Fruit fly (Drosophila melanogaster) whole organism, prepupa: Measurements from ENCODE around the gene CG42305.

Source experiments
- Blimp-1 ChIP-seq: fragments of 200-800 bp; sonication (Bioruptor generic); optimal IDR thresholded peaks from 3 replicates; lab custom pipeline; 2017; ENCODE audit warnings: missing biosample characterization, missing genetic modification characterization, mild to moderate bottlenecking, moderate library complexity, missing genetic modification reagents
- CG10631 ChIP-seq: fragments of 200-800 bp; sonication (Bioruptor generic); optimal IDR thresholded peaks from 2 replicates; lab custom pipeline; 2016; ENCODE audit warnings: missing biosample characterization, missing genetic modification characterization
- CG10669 ChIP-seq: fragments of 200-800 bp; sonication (Bioruptor generic); optimal IDR thresholded peaks from 3 replicates; lab custom pipeline; 2018; ENCODE audit warnings: missing biosample characterization, mild to moderate bottlenecking, missing genetic modification characterization, moderate library complexity
- CG11762 ChIP-seq: fragments of 200-800 bp; sonication (Bioruptor generic); optimal IDR thresholded peaks from 3 replicates; lab custom pipeline; 2016; ENCODE audit warnings: missing biosample characterization, missing genetic modification characterization; ENCODE audit not compliant: insufficient read depth
- CG15336 ChIP-seq: fragments of 200-800 bp; sonication (Bioruptor generic); IDR thresholded peaks from 2 replicates; pipeline ENCODE4 v1.3.6; 2022; ENCODE audit warnings: missing biosample characterization, missing genetic modification characterization
- CG1621 ChIP-seq: fragments of 200-800 bp; sonication (Bioruptor generic); optimal IDR thresholded peaks from 3 replicates; lab custom pipeline; 2018; ENCODE audit warnings: missing biosample characterization, mild to moderate bottlenecking, missing genetic modification characterization
- CG16779 ChIP-seq: fragments of 200-800 bp; sonication (Bioruptor generic); optimal IDR thresholded peaks from 3 replicates; lab custom pipeline; 2017; ENCODE audit warnings: missing biosample characterization, mild to moderate bottlenecking, missing genetic modification characterization
- CG3032 ChIP-seq: fragments of 200-800 bp; optimal IDR thresholded peaks from 2 replicates; lab custom pipeline; 2019; ENCODE audit warnings: missing biosample characterization, mild to moderate bottlenecking, missing genetic modification characterization, moderate library complexity
- CG31627 ChIP-seq: fragments of 200-800 bp; sonication (Bioruptor generic); optimal IDR thresholded peaks from 3 replicates; lab custom pipeline; 2016; ENCODE audit warnings: missing biosample characterization, missing genetic modification characterization
- CG32006 ChIP-seq: fragments of 200-800 bp; sonication (Bioruptor generic); optimal IDR thresholded peaks from 3 replicates; lab custom pipeline; 2017; ENCODE audit warnings: missing biosample characterization, mild to moderate bottlenecking, missing genetic modification characterization
- CG34406 ChIP-seq: fragments of 200-800 bp; sonication (Bioruptor generic); optimal IDR thresholded peaks from 3 replicates; lab custom pipeline; 2016; ENCODE audit warnings: missing biosample characterization, missing genetic modification characterization
- CG3919 ChIP-seq: fragments of 200-800 bp; sonication (Bioruptor generic); optimal IDR thresholded peaks from 3 replicates; lab custom pipeline; 2016; ENCODE audit warnings: missing biosample characterization, missing genetic modification characterization
- CG4318 ChIP-seq: fragments of 200-800 bp; sonication (Bioruptor generic); optimal IDR thresholded peaks from 3 replicates; lab custom pipeline; 2017; ENCODE audit warnings: missing biosample characterization, mild to moderate bottlenecking, missing genetic modification characterization
- CG6163 ChIP-seq: fragments of 200-800 bp; sonication (Bioruptor generic); IDR thresholded peaks from 3 replicates; pipeline ENCODE4 v1.3.6; 2022; ENCODE audit warnings: missing biosample characterization, missing genetic modification characterization
- CG6808 ChIP-seq: fragments of 200-800 bp; sonication (Bioruptor generic); optimal IDR thresholded peaks from 3 replicates; lab custom pipeline; 2017; ENCODE audit warnings: missing biosample characterization, missing genetic modification characterization, mild to moderate bottlenecking, moderate library complexity, missing genetic modification reagents
- CG6854 ChIP-seq: fragments of 200-800 bp; sonication (Bioruptor generic); optimal IDR thresholded peaks from 2 replicates; lab custom pipeline; 2017; ENCODE audit warnings: missing biosample characterization, mild to moderate bottlenecking, missing genetic modification characterization
- CG7368 ChIP-seq: fragments of 200-800 bp; sonication (Bioruptor generic); optimal IDR thresholded peaks from 3 replicates; lab custom pipeline; 2016; ENCODE audit warnings: missing biosample characterization, missing genetic modification characterization
- CG8119 ChIP-seq: fragments of 200-800 bp; sonication (Bioruptor generic); IDR thresholded peaks from 3 replicates; pipeline ENCODE4 v1.3.6; 2022; ENCODE audit warnings: missing biosample characterization, missing genetic modification characterization
- CG8319 ChIP-seq: fragments of 200-800 bp; sonication (Bioruptor generic); optimal IDR thresholded peaks from 3 replicates; lab custom pipeline; 2016; ENCODE audit warnings: missing biosample characterization, missing genetic modification characterization
- CG8632 ChIP-seq: fragments of 200-800 bp; sonication (Bioruptor generic); optimal IDR thresholded peaks from 3 replicates; lab custom pipeline; 2016; ENCODE audit warnings: missing biosample characterization, missing genetic modification characterization
- CG9139 ChIP-seq: fragments of 200-800 bp; sonication (Bioruptor generic); optimal IDR thresholded peaks from 3 replicates; lab custom pipeline; 2017; ENCODE audit warnings: missing biosample characterization, mild to moderate bottlenecking, missing genetic modification characterization
- Eip75B ChIP-seq: fragments of 200-800 bp; sonication (Bioruptor generic); optimal IDR thresholded peaks from 3 replicates; lab custom pipeline; 2016; ENCODE audit warnings: missing biosample characterization, missing genetic modification characterization
- Eip78C ChIP-seq: fragments of 200-800 bp; sonication (Bioruptor generic); peaks from one replicate; lab custom pipeline; 2016; ENCODE audit warnings: missing biosample characterization, missing genetic modification characterization
- Ets21C ChIP-seq: fragments of 200-800 bp; sonication (Bioruptor generic); optimal IDR thresholded peaks from 3 replicates; lab custom pipeline; 2016; ENCODE audit warnings: missing biosample characterization, missing genetic modification characterization
- Hr38 ChIP-seq: sonication (Bioruptor generic); optimal IDR thresholded peaks from 2 replicates; lab custom pipeline; 2016; ENCODE audit warnings: missing biosample characterization, missing genetic modification characterization
- Hr39 ChIP-seq: fragments of 200-800 bp; sonication (Bioruptor generic); optimal IDR thresholded peaks from 2 replicates; lab custom pipeline; 2016; ENCODE audit warnings: missing biosample characterization, missing genetic modification characterization
- Hr4 ChIP-seq: fragments of 200-800 bp; sonication (Bioruptor generic); optimal IDR thresholded peaks from 3 replicates; lab custom pipeline; 2016; ENCODE audit warnings: missing biosample characterization, missing genetic modification characterization
- Lpt ChIP-seq: fragments of 200-800 bp; sonication (Bioruptor generic); optimal IDR thresholded peaks from 3 replicates; lab custom pipeline; 2016; ENCODE audit warnings: missing biosample characterization, missing genetic modification characterization
- Met ChIP-seq: fragments of 200-800 bp; sonication (Bioruptor generic); optimal IDR thresholded peaks from 3 replicates; lab custom pipeline; 2016; ENCODE audit warnings: missing biosample characterization, missing genetic modification characterization
- Smox ChIP-seq: fragments of 200-800 bp; sonication (Bioruptor generic); optimal IDR thresholded peaks from 3 replicates; lab custom pipeline; 2016; ENCODE audit warnings: missing biosample characterization, missing genetic modification characterization
- Sox102F ChIP-seq: fragments of 200-800 bp; sonication (Bioruptor generic); optimal IDR thresholded peaks from 2 replicates; lab custom pipeline; 2016; ENCODE audit warnings: missing biosample characterization, mild to moderate bottlenecking, missing genetic modification characterization
- Sox14 ChIP-seq: fragments of 200-800 bp; sonication (Bioruptor generic); optimal IDR thresholded peaks from 3 replicates; lab custom pipeline; 2016; ENCODE audit warnings: missing biosample characterization, missing genetic modification characterization
- Sox15 ChIP-seq: fragments of 200-800 bp; sonication (Bioruptor generic); optimal IDR thresholded peaks from 3 replicates; lab custom pipeline; 2016; ENCODE audit warnings: missing biosample characterization, missing genetic modification characterization
- achi ChIP-seq: fragments of 200-800 bp; sonication (Bioruptor generic); optimal IDR thresholded peaks from 3 replicates; lab custom pipeline; 2016; ENCODE audit warnings: missing biosample characterization, missing genetic modification characterization
- acj6 ChIP-seq: fragments of 200-800 bp; sonication (Bioruptor generic); optimal IDR thresholded peaks from 3 replicates; lab custom pipeline; 2016; ENCODE audit warnings: missing biosample characterization, missing genetic modification characterization
- cyc ChIP-seq: fragments of 200-800 bp; sonication (Bioruptor generic); optimal IDR thresholded peaks from 3 replicates; lab custom pipeline; 2016; ENCODE audit warnings: missing biosample characterization, missing genetic modification characterization
- dac ChIP-seq: fragments of 200-800 bp; sonication (Bioruptor generic); optimal IDR thresholded peaks from 2 replicates; lab custom pipeline; 2017; ENCODE audit warnings: missing biosample characterization, mild to moderate bottlenecking, missing genetic modification characterization
- dsx ChIP-seq: fragments of 200-800 bp; optimal IDR thresholded peaks from 3 replicates; lab custom pipeline; 2019; ENCODE audit warnings: missing biosample characterization, mild to moderate bottlenecking, missing genetic modification characterization, moderate library complexity; ENCODE audit not compliant: poor library complexity, severe bottlenecking
- eg ChIP-seq: fragments of 200-800 bp; sonication (Bioruptor generic); IDR thresholded peaks from 3 replicates; pipeline ENCODE4 v1.3.6; 2022; ENCODE audit warnings: missing biosample characterization, missing genetic modification characterization
- esn ChIP-seq: fragments of 200-800 bp; sonication (Bioruptor generic); optimal IDR thresholded peaks from 2 replicates; lab custom pipeline; 2016; ENCODE audit warnings: missing biosample characterization, mild to moderate bottlenecking, missing genetic modification characterization, moderate library complexity
- fd59A ChIP-seq: fragments of 200-800 bp; sonication (Bioruptor generic); optimal IDR thresholded peaks from 2 replicates; lab custom pipeline; 2017; ENCODE audit warnings: missing biosample characterization, mild to moderate bottlenecking, missing genetic modification characterization, missing genetic modification reagents
- fd85E ChIP-seq: fragments of 200-800 bp; sonication (Bioruptor generic); optimal IDR thresholded peaks from 3 replicates; lab custom pipeline; 2016; ENCODE audit warnings: missing biosample characterization, missing genetic modification characterization
- fkh ChIP-seq: fragments of 200-800 bp; sonication (Bioruptor generic); optimal IDR thresholded peaks from 3 replicates; lab custom pipeline; 2017; ENCODE audit warnings: missing biosample characterization, mild to moderate bottlenecking, missing genetic modification characterization, moderate library complexity
- lz ChIP-seq: fragments of 200-800 bp; sonication (Bioruptor generic); optimal IDR thresholded peaks from 3 replicates; lab custom pipeline; 2016; ENCODE audit warnings: missing biosample characterization, missing genetic modification characterization
- net ChIP-seq: fragments of 200-800 bp; sonication (Bioruptor generic); optimal IDR thresholded peaks from 3 replicates; lab custom pipeline; 2016; ENCODE audit warnings: missing biosample characterization, missing genetic modification characterization
- pdm3 ChIP-seq: fragments of 200-800 bp; sonication (Bioruptor generic); optimal IDR thresholded peaks from 3 replicates; lab custom pipeline; 2016; ENCODE audit warnings: missing biosample characterization, missing genetic modification characterization
- salr ChIP-seq, 2 experiments: fragments of 200-800 bp; sonication (Bioruptor generic); optimal IDR thresholded peaks; 3 replicates each; lab custom pipeline; 2016 to 2018; ENCODE audit warnings: missing biosample characterization in 2 of 2, missing genetic modification characterization in 2 of 2, mild to moderate bottlenecking in 1 of 2
- spab ChIP-seq: fragments of 200-800 bp; sonication (Bioruptor generic); optimal IDR thresholded peaks from 2 replicates; lab custom pipeline; 2017; ENCODE audit warnings: missing biosample characterization, mild to moderate bottlenecking, missing genetic modification characterization, missing genetic modification reagents
- ss ChIP-seq, 2 experiments: fragments of 200-800 bp; sonication (Bioruptor generic); optimal IDR thresholded peaks; 2 replicates in 1 of 2; 3 replicates in 1 of 2; lab custom pipeline; 2017 to 2018; ENCODE audit warnings: mild to moderate bottlenecking in 2 of 2, missing biosample characterization in 2 of 2, missing genetic modification characterization in 2 of 2, moderate library complexity in 1 of 2
- svp ChIP-seq: fragments of 200-800 bp; sonication (Bioruptor generic); peaks from one replicate; lab custom pipeline; 2016; ENCODE audit warnings: missing biosample characterization, missing genetic modification characterization
- topi ChIP-seq: fragments of 200-800 bp; sonication (Bioruptor generic); optimal IDR thresholded peaks from 3 replicates; lab custom pipeline; 2016; ENCODE audit warnings: missing biosample characterization, missing genetic modification characterization
- vri ChIP-seq: fragments of 200-800 bp; sonication (Bioruptor generic); optimal IDR thresholded peaks from 3 replicates; lab custom pipeline; 2016; ENCODE audit warnings: missing biosample characterization, mild to moderate bottlenecking, missing genetic modification characterization

Gene CG42305

dm6 chr2L:18857635-18858059 lies 45.2 kb downstream of the CG42305 start:
- TF ChIP-seq Met (GFP tag; lab: Kevin White, UChicago), result peak; percentile 98
- TF ChIP-seq Smox (GFP tag; lab: Kevin White, UChicago), result peak; percentile 97
- TF ChIP-seq Sox14 (GFP tag; lab: Kevin White, UChicago), result peak; percentile 98
- peak; percentile 98 for TF ChIP-seq pdm3 (GFP tag; lab: Kevin White, UChicago)
- peak; percentile 98 for TF ChIP-seq cyc (GFP tag; lab: Kevin White, UChicago)
- TF ChIP-seq achi (GFP tag; lab: Kevin White, UChicago), result peak; percentile 95
- peak; percentile 90 to 93 for TF ChIP-seq salr (GFP tag; optimal IDR thresholded peaks at IDR 0.05; lab: Kevin White, UChicago)
- TF ChIP-seq CG32006 (GFP tag; lab: Kevin White, UChicago), result peak; percentile 97
- TF ChIP-seq eg, result peak; percentile 98
- TF ChIP-seq Hr38 (GFP tag; lab: Kevin White, UChicago), result peak; percentile 68
- peak; percentile 91 for TF ChIP-seq CG16779 (tag; lab: Kevin White, UChicago)
- TF ChIP-seq CG15336 (GFP tag; lab: Robert Waterston, UW), result peak; percentile 95
- peak; percentile 98 for TF ChIP-seq Hr39 (GFP tag; lab: Kevin White, UChicago)
- peak; percentile 96 for TF ChIP-seq CG3032 (tag; lab: Kevin White, UChicago)
- TF ChIP-seq CG7368 (GFP tag; lab: Kevin White, UChicago), result peak; percentile 95
- TF ChIP-seq Eip75B, result peak; percentile 98
- TF ChIP-seq spab, result peak; percentile 84
- peak; percentile 94 for TF ChIP-seq CG1621 (tag; lab: Kevin White, UChicago)
- peak; percentile 97 for TF ChIP-seq topi (GFP tag; lab: Kevin White, UChicago)
- peak; percentile 98 for TF ChIP-seq CG6163 (GFP tag; lab: Robert Waterston, UW)
- peak; percentile 94 for TF ChIP-seq CG10669 (GFP tag; lab: Kevin White, UChicago)
- TF ChIP-seq CG8319 (GFP tag; lab: Kevin White, UChicago), result peak; percentile 94
- peak; percentile 98 for TF ChIP-seq acj6 (GFP tag; lab: Kevin White, UChicago)
- TF ChIP-seq CG8632 (GFP tag; lab: Kevin White, UChicago), result peak; percentile 96
- TF ChIP-seq CG4318 (GFP tag; lab: Kevin White, UChicago), result peak; percentile 92
- peak; percentile 99 for TF ChIP-seq svp (GFP tag; lab: Kevin White, UChicago)
- peak; percentile 95 for TF ChIP-seq dsx (GFP tag; lab: Kevin White, UChicago)
- TF ChIP-seq fd59A (GFP tag; lab: Kevin White, UChicago), result peak; percentile 90
- TF ChIP-seq CG9139 (GFP tag; lab: Kevin White, UChicago), result peak; percentile 92
- TF ChIP-seq dac (GFP tag; lab: Kevin White, UChicago), result peak; percentile 93
- TF ChIP-seq fd85E (GFP tag; lab: Kevin White, UChicago), result peak; percentile 66
- peak; percentile 97 for TF ChIP-seq Sox102F (GFP tag; lab: Kevin White, UChicago)
- TF ChIP-seq ss (GFP tag; optimal IDR thresholded peaks at IDR 0.05; lab: Kevin White, UChicago), result peak; percentile 89 to 94
- TF ChIP-seq Blimp-1 (GFP tag; lab: Kevin White, UChicago), result peak; percentile 84
- peak; percentile 92 for TF ChIP-seq CG6854 (GFP tag; lab: Kevin White, UChicago)
- peak; percentile 95 for TF ChIP-seq Sox15 (GFP tag; lab: Kevin White, UChicago)
- TF ChIP-seq CG11762 (GFP tag; lab: Kevin White, UChicago), result peak; percentile 94
- TF ChIP-seq CG6808 (GFP tag; lab: Kevin White, UChicago), result peak; percentile 94
- TF ChIP-seq Hr4 (GFP tag; lab: Kevin White, UChicago), result peak; percentile 98
- TF ChIP-seq lz (GFP tag; lab: Kevin White, UChicago), result peak; percentile 98
- TF ChIP-seq CG31627, result peak; percentile 98
- peak; percentile 97 for TF ChIP-seq net (GFP tag; lab: Kevin White, UChicago)
- TF ChIP-seq CG8119 (GFP tag; lab: Robert Waterston, UW), result peak; percentile 95
- peak; percentile 97 for TF ChIP-seq CG3919 (GFP tag; lab: Kevin White, UChicago)
- peak; percentile 93 for TF ChIP-seq Lpt (GFP tag; lab: Kevin White, UChicago)
- TF ChIP-seq Eip78C (GFP tag; lab: Kevin White, UChicago), result peak; percentile 98
- peak; percentile 95 for TF ChIP-seq CG34406 (GFP tag; lab: Kevin White, UChicago)
- TF ChIP-seq fkh (GFP tag; lab: Kevin White, UChicago), result no peak
- TF ChIP-seq CG10631 (GFP tag; lab: Kevin White, UChicago), result peak; percentile 96
- peak; percentile 97 for TF ChIP-seq esn
- TF ChIP-seq vri (GFP tag; lab: Kevin White, UChicago), result peak; percentile 96
- peak; percentile 96 for TF ChIP-seq Ets21C (GFP tag; lab: Kevin White, UChicago)
